Fruit fly (Drosophila melanogaster): Measurements from ENCODE around the gene CG31688.

dm6 chr2L:20390004-20390403 is 36.0 kb upstream of the CG31688 start:
- TF ChIP-seq HLH106 (tag; optimal IDR thresholded peaks at IDR 0.05) (peak; percentile 1), Dfd (GFP tag; optimal IDR thresholded peaks at IDR 0.05) (no peak), Myc (optimal IDR thresholded peaks at IDR 0.05) (no peak), lola (GFP tag; optimal IDR thresholded peaks at IDR 0.05) (no peak), Hr78 (GFP tag; optimal IDR thresholded peaks at IDR 0.05) (no peak), CG32264 (GFP tag; optimal IDR thresholded peaks at IDR 0.05) (no peak), Hnf4 (GFP tag; optimal IDR thresholded peaks at IDR 0.05) (peak; percentile 7), usp (GFP tag; optimal IDR thresholded peaks at IDR 0.05) (no peak), jim (GFP tag; optimal IDR thresholded peaks at IDR 0.05) (no peak), Dif (GFP tag; optimal IDR thresholded peaks at IDR 0.05; ENCODE audit: partially characterized antibody) (no peak), psq (GFP tag; optimal IDR thresholded peaks at IDR 0.05) (no peak), h (GFP tag; optimal IDR thresholded peaks at IDR 0.05) (peak; percentile 18), dsf (GFP tag; optimal IDR thresholded peaks at IDR 0.05; ENCODE audit: borderline replicate concordance) (no peak), fru (GFP tag; optimal IDR thresholded peaks at IDR 0.05) (no peak)

All from whole organism, wandering third instar larva.